Worm (Caenorhabditis elegans) whole organism, L2 larva: ENCODE measurements around the gene Y39G8C.2.

ENCODE experiments used
- aly-2 ChIP-seq: fragments of 150-350 bp; optimal IDR thresholded peaks from 2 replicates; lab custom pipeline; 2014; ENCODE audit warnings: missing biosample characterization, missing genetic modification characterization
- crh-2 ChIP-seq: sonication (generic microtip); optimal IDR thresholded peaks from 2 replicates; lab custom pipeline; 2017; ENCODE audit warnings: missing biosample characterization, missing genetic modification characterization
- elt-1 ChIP-seq: fragments of 150-350 bp; optimal IDR thresholded peaks from 2 replicates; lab custom pipeline; 2014; ENCODE audit warnings: missing biosample characterization, missing genetic modification characterization
- lin-13 ChIP-seq: fragments of 150-350 bp; optimal IDR thresholded peaks from 2 replicates; lab custom pipeline; 2014; ENCODE audit warnings: missing biosample characterization, missing genetic modification reagents, missing genetic modification characterization
- lsy-2 ChIP-seq, 2 experiments: fragments of 150-350 bp in 1 of 2; sonication (generic microtip) in 1 of 2; optimal IDR thresholded peaks; 2 replicates each; lab custom pipeline; 2014 to 2017; ENCODE audit warnings: missing biosample characterization in 2 of 2, missing genetic modification characterization in 2 of 2
- nhr-11 ChIP-seq: fragments of 150-350 bp; optimal IDR thresholded peaks from 2 replicates; lab custom pipeline; 2014; ENCODE audit warnings: missing biosample characterization, missing genetic modification characterization
- nhr-77 ChIP-seq: fragments of 150-350 bp; optimal IDR thresholded peaks from 2 replicates; lab custom pipeline; 2014; ENCODE audit warnings: missing biosample characterization, missing genetic modification characterization
- peb-1 ChIP-seq: fragments of 150-350 bp; optimal IDR thresholded peaks from 2 replicates; lab custom pipeline; 2014; ENCODE audit warnings: missing biosample characterization, missing genetic modification characterization
- skn-1 ChIP-seq: sonication (generic microtip); optimal IDR thresholded peaks from 2 replicates; lab custom pipeline; 2017; ENCODE audit warnings: missing biosample characterization, missing genetic modification characterization
- snpc-4 ChIP-seq: fragments of 150-350 bp; optimal IDR thresholded peaks from 2 replicates; lab custom pipeline; 2014; ENCODE audit warnings: missing biosample characterization, missing genetic modification characterization
- unc-39 ChIP-seq: fragments of 150-350 bp; optimal IDR thresholded peaks from 2 replicates; lab custom pipeline; 2014; ENCODE audit warnings: missing biosample characterization, missing genetic modification characterization
- unc-55 ChIP-seq: fragments of 150-350 bp; sonication (generic microtip); optimal IDR thresholded peaks from 3 replicates; lab custom pipeline; 2014; ENCODE audit warnings: missing biosample characterization, missing genetic modification reagents, missing genetic modification characterization
- unc-62 ChIP-seq: fragments of 150-350 bp; optimal IDR thresholded peaks from 2 replicates; lab custom pipeline; 2014; ENCODE audit warnings: missing biosample characterization, missing genetic modification reagents, missing genetic modification characterization

DNA sequence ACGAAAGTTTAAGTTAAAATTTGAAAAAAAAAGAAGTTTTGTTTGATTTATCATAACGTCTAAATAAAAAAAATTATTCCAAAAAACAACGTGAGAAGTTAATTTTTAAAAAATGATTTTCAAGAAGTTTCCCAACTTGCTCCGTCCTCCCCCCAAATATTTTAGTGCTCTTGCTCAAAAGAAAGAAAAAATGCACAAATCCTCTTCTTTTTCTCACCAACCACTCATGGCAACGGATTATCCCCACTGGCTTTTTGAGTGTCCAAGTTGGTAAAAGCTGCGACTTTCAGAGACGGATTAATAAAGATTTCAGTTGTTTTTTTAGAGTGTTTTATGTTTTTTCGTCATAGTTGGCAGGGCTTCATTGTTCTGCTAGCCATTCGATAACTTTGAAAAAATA, at the start of gene Y39G8C.2:
- TF ChIP-seq unc-55 (GFP tag; lab: Kevin White, UChicago), result no peak
- no peak for TF ChIP-seq crh-2 (tag; lab: Kevin White, UChicago)
- TF ChIP-seq lin-13 (GFP tag; lab: Kevin White, UChicago), result no peak
- no peak for TF ChIP-seq nhr-77 (tag; lab: Kevin White, UChicago)
- no peak for TF ChIP-seq skn-1 (tag; lab: Kevin White, UChicago)
- TF ChIP-seq peb-1 (tag; lab: Kevin White, UChicago), result no peak
- no peak for TF ChIP-seq aly-2
- TF ChIP-seq nhr-11 (tag; lab: Kevin White, UChicago), result no peak
- TF ChIP-seq unc-39 (tag; lab: Kevin White, UChicago), result no peak
- TF ChIP-seq snpc-4, result no peak
- TF ChIP-seq lsy-2 (tag; optimal IDR thresholded peaks at IDR 0.05; lab: Kevin White, UChicago), result no peak
- no peak for TF ChIP-seq elt-1
- TF ChIP-seq unc-62, result no peak
